Fruit fly (Drosophila melanogaster): Measurements from ENCODE around the gene Cyp4s3.

Gene Cyp4s3

DNA sequence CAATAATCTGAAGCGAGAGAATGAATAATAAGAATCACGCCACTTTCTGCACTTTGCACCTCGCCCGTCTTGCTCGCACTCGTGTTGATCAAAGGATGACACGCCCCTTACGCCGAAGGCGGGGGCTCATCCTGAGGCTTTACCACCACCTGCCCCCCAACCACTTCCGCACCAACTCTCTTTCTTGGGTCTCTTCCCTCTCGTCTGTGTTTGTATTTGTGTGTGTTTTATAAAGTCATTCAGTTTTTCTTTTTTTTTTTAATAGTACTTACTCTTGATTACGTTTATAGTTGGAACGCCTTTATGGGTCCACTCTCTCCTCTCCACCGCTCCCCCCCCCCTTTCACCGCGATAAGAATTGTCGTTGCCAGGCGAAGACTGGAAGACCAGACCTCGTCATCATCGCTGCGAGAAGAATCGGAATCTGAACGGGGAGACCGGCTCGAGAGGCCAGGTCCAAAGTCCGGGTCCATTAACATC, 46.9 kb downstream of the Cyp4s3 start (continued):
- TF ChIP-seq CG11762 (GFP tag; optimal IDR thresholded peaks at IDR 0.05; ENCODE audit: insufficient read depth) (peak; percentile 94), CG1621 (tag; optimal IDR thresholded peaks at IDR 0.05) (peak; percentile 98), Ets21C (GFP tag; optimal IDR thresholded peaks at IDR 0.05) (no peak), CG6854 (GFP tag; optimal IDR thresholded peaks at IDR 0.05) (peak; percentile 97), CG9139 (GFP tag; optimal IDR thresholded peaks at IDR 0.05) (peak; percentile 100), CG16779 (tag; optimal IDR thresholded peaks at IDR 0.05) (peak; percentile 95), CG11294 (GFP tag; IDR thresholded peaks at IDR 0.05) (no peak), topi (GFP tag; optimal IDR thresholded peaks at IDR 0.05) (peak; percentile 82)

- TF ChIP-seq Ets96B (tag; optimal IDR thresholded peaks at IDR 0.05) (no peak), Eip78C (GFP tag) (peak; percentile 0), ss (GFP tag; optimal IDR thresholded peaks at IDR 0.05) (peak; percentile 21 to 50), svp (GFP tag) (peak; percentile 96), CG15336 (GFP tag; IDR thresholded peaks at IDR 0.05) (no peak), Sox102F (GFP tag; optimal IDR thresholded peaks at IDR 0.05) (no peak)
These were observed 47.8 kb downstream of the Cyp4s3 start for dm6 chrX:15068537-15068936.

dm6 chrX:15066374-15067057, 49.8 kb downstream of the Cyp4s3 start, which contains the start of the genes opm and dob:
Gene opm, minus strand, starts transcription at chrX:15066432.
Gene dob, plus strand, starts transcription at chrX:15067007.
- no peak for TF ChIP-seq acj6 (GFP tag; optimal IDR thresholded peaks at IDR 0.05)
- peak; percentile 30 for TF ChIP-seq Met (GFP tag; optimal IDR thresholded peaks at IDR 0.05)
- peak; percentile 16 for TF ChIP-seq Eip75B (GFP tag; optimal IDR thresholded peaks at IDR 0.05)
- peak; percentile 14 for TF ChIP-seq Hr39 (GFP tag; optimal IDR thresholded peaks at IDR 0.05)
- TF ChIP-seq cyc (GFP tag; optimal IDR thresholded peaks at IDR 0.05) = peak; percentile 19
- TF ChIP-seq svp (GFP tag) = peak; percentile 65
- TF ChIP-seq esn (GFP tag; optimal IDR thresholded peaks at IDR 0.05) = peak; percentile 36
- TF ChIP-seq Ets96B (tag; optimal IDR thresholded peaks at IDR 0.05) = no peak
- TF ChIP-seq Blimp-1 (GFP tag; optimal IDR thresholded peaks at IDR 0.05) = peak; percentile 43
- TF ChIP-seq topi (GFP tag; optimal IDR thresholded peaks at IDR 0.05) = peak; percentile 16
- TF ChIP-seq achi (GFP tag; optimal IDR thresholded peaks at IDR 0.05) = peak; percentile 30
- no peak for TF ChIP-seq fd85E (GFP tag; optimal IDR thresholded peaks at IDR 0.05)
- no peak for TF ChIP-seq CG3032 (tag; optimal IDR thresholded peaks at IDR 0.05)
- TF ChIP-seq CG3919 (GFP tag; optimal IDR thresholded peaks at IDR 0.05) = no peak
- TF ChIP-seq CG16779 (tag; optimal IDR thresholded peaks at IDR 0.05) = no peak
- TF ChIP-seq lz (GFP tag; optimal IDR thresholded peaks at IDR 0.05) = peak; percentile 21
- peak; percentile 14 for TF ChIP-seq CG31627 (GFP tag; optimal IDR thresholded peaks at IDR 0.05)
- TF ChIP-seq Sox14 (GFP tag; optimal IDR thresholded peaks at IDR 0.05) = peak; percentile 46
- TF ChIP-seq Smox (GFP tag; optimal IDR thresholded peaks at IDR 0.05) = peak; percentile 16
- no peak for TF ChIP-seq Lpt (GFP tag; optimal IDR thresholded peaks at IDR 0.05)

dm6 chrX:15063404-15064062, 52.8 kb downstream of the Cyp4s3 start, which contains the start of the genes hiw and ND-B18:
Gene hiw, minus strand, starts transcription at chrX:15063429.
Gene ND-B18, plus strand, starts transcription at chrX:15063733.
- TF ChIP-seq achi (GFP tag; optimal IDR thresholded peaks at IDR 0.05) (peak; percentile 100), Sox14 (GFP tag; optimal IDR thresholded peaks at IDR 0.05) (peak; percentile 45), OdsH (GFP tag; optimal IDR thresholded peaks at IDR 0.05) (peak; percentile 6), CG3919 (GFP tag; optimal IDR thresholded peaks at IDR 0.05) (peak; percentile 6), Gug (GFP tag; IDR thresholded peaks at IDR 0.05) (no peak), dsx (GFP tag; optimal IDR thresholded peaks at IDR 0.05; ENCODE audit: poor library complexity, severe bottlenecking) (peak; percentile 77), svp (GFP tag) (peak; percentile 84), CG6792 (GFP tag; optimal IDR thresholded peaks at IDR 0.05) (no peak), eg (GFP tag; IDR thresholded peaks at IDR 0.05) (no peak), esn (GFP tag; optimal IDR thresholded peaks at IDR 0.05) (peak; percentile 13), CG6163 (GFP tag; IDR thresholded peaks at IDR 0.05) (peak; percentile 9; the same call in 1 of the 3 replicates), Eip78C (GFP tag) (peak; percentile 73), CG6808 (GFP tag; optimal IDR thresholded peaks at IDR 0.05) (no peak), lz (GFP tag; optimal IDR thresholded peaks at IDR 0.05) (peak; percentile 24), dac (GFP tag; optimal IDR thresholded peaks at IDR 0.05) (no peak)
